Worm (Caenorhabditis elegans) whole organism, early embryonic: ENCODE results near the gene ifta-2.

Source experiments
- B0310.2 ChIP-seq: sonication (generic microtip); optimal IDR thresholded peaks from 2 replicates; lab custom pipeline; 2016; ENCODE audit warnings: mild to moderate bottlenecking, missing genetic modification characterization, missing compliant biosample characterization
- F13C5.2 ChIP-seq: sonication (generic microtip); optimal IDR thresholded peaks from 2 replicates; lab custom pipeline; 2017; ENCODE audit warnings: mild to moderate bottlenecking, missing genetic modification characterization, inconsistent platforms, missing compliant biosample characterization
- aly-1 ChIP-seq: sonication (generic microtip); optimal IDR thresholded peaks from 2 replicates; lab custom pipeline; 2016; ENCODE audit warnings: missing genetic modification characterization, missing compliant biosample characterization
- ama-1 ChIP-seq: fragments of 150-350 bp; optimal IDR thresholded peaks from 2 replicates; lab custom pipeline; 2014
- ceh-13 ChIP-seq: fragments of 200-800 bp; sonication (Bioruptor generic); optimal IDR thresholded peaks from 2 replicates; lab custom pipeline; 2018; ENCODE audit warnings: mild to moderate bottlenecking, missing genetic modification characterization, missing compliant biosample characterization
- ceh-36 ChIP-seq: sonication (generic microtip); optimal IDR thresholded peaks from 2 replicates; lab custom pipeline; 2016; ENCODE audit warnings: missing genetic modification characterization, inconsistent platforms, missing compliant biosample characterization
- ets-7 ChIP-seq: sonication (generic microtip); optimal IDR thresholded peaks from 2 replicates; lab custom pipeline; 2016; ENCODE audit warnings: missing genotype, missing genetic modification characterization, missing compliant biosample characterization
- flt-1 ChIP-seq: fragments of 200-800 bp; sonication (Bioruptor generic); IDR thresholded peaks from 2 replicates; pipeline ENCODE4 v1.3.6; 2022; ENCODE audit warnings: missing genetic modification characterization, missing compliant biosample characterization
- hmbx-1 ChIP-seq: sonication (generic microtip); optimal IDR thresholded peaks from 2 replicates; lab custom pipeline; 2016; ENCODE audit warnings: mild to moderate bottlenecking, missing genetic modification characterization, missing compliant biosample characterization
- hmg-4 ChIP-seq: fragments of 200-800 bp; sonication (Bioruptor generic); optimal IDR thresholded peaks from 2 replicates; lab custom pipeline; 2018; ENCODE audit warnings: mild to moderate bottlenecking, missing genetic modification characterization, missing compliant biosample characterization
- hnd-1 ChIP-seq: sonication (generic microtip); optimal IDR thresholded peaks from 2 replicates; lab custom pipeline; 2016; ENCODE audit warnings: missing genetic modification characterization, missing compliant biosample characterization
- pes-1 ChIP-seq: fragments of 200-800 bp; sonication (Bioruptor generic); IDR thresholded peaks from 2 replicates; pipeline ENCODE4 v1.3.6; 2022; ENCODE audit warnings: missing genetic modification reagents, missing genetic modification characterization, missing compliant biosample characterization
- scrt-1 ChIP-seq: fragments of 200-800 bp; sonication (Bioruptor generic); IDR thresholded peaks from 2 replicates; pipeline ENCODE4 v1.3.6; 2022; ENCODE audit warnings: missing genetic modification characterization, missing compliant biosample characterization
- sea-1 ChIP-seq: fragments of 200-800 bp; sonication (Bioruptor generic); conservative IDR thresholded peaks from 2 replicates; pipeline ENCODE4 v1.3.6; 2022; ENCODE audit warnings: missing genetic modification characterization, missing compliant biosample characterization
- tbx-11 ChIP-seq: fragments of 200-800 bp; sonication (Bioruptor generic); IDR thresholded peaks from 2 replicates; pipeline ENCODE4 v1.3.6; 2022; ENCODE audit warnings: missing genetic modification characterization, missing compliant biosample characterization
- tbx-37 ChIP-seq: fragments of 200-800 bp; sonication (Bioruptor generic); conservative IDR thresholded peaks from 2 replicates; pipeline ENCODE4 v1.3.6; 2022; ENCODE audit warnings: missing genetic modification reagents, missing genetic modification characterization, missing compliant biosample characterization
- tra-4 ChIP-seq: sonication (generic microtip); optimal IDR thresholded peaks from 2 replicates; lab custom pipeline; 2017; ENCODE audit warnings: missing genetic modification characterization, missing compliant biosample characterization

The ifta-2 gene

DNA sequence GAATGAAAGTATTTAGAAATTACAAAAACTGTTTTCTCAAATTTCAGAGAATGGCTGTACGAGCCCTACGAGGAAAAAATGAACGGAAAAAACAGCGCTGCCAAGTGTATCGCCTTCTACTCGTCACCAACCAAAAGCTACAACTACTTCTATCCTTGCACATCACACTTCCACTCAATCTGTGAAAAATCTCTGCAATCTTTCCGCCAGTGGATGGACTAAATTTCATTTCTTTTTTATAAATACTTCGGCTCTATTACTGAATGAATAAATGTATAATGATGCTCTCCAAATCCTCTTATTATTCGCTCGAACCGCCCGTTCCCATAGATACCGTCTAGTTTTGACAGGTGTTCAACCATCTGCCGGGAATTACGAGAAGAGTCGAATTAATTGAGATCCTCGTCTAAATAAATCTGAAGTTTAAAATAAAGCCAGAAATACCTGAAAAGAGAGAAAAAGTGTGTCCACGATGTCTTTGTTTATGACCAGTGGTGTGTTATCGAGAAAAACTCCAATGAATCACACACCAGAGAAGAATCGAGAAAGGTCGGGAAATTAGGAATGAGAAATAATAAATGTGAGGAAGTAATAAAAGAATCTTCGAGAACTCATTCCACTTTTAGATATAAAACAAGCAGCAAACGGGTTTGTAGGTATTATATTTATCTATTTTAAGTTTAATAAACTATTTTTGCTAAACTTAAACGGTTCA is 24.2 kb downstream of the ifta-2 start:
- no peak for TF ChIP-seq tra-4 (tag; lab: Kevin White, UChicago)
- TF ChIP-seq ama-1 (lab: Kevin White, UChicago) = peak; percentile 3

DNA sequence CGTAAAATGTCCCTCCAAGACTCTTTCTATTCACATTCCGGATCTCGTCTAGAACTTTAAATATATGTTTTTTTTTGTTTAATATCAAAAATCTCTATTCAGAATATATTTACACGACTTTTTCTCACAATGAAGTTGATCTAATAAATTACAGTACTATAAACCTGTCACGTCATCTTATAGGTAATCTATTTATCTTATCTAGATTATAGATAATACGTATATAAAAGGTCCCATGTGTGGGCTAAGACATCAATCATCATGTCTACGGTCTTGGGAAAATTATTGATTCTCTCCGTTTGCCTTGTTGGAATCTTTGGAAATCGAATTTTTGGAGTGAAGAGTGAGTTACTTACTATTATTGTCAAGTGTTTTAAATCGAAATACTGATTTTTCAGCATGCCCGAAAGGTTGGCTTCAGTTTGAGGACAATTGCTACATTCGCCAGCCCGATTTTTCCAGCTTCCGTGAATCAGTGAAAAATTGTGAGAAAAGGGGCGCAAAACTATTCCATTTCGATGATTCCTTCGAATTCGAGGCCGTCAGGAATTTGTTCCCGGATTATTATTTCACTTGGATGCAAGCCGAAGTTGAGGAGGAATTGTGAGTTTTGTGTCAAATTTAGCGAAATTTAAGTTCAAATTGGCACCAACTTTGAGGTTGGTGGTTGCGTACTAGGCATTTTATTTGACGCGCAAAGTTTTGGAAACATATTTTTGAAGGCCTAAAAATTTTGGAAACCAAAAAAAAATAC is 25.0 kb downstream of the ifta-2 start, which contains the start of gene clec-196:
clec-196 (plus strand) TSS at position 252 of the 754 bp plus-strand sequence.
- TF ChIP-seq ceh-13 = no peak
- no peak for TF ChIP-seq ama-1 (lab: Kevin White, UChicago)
- TF ChIP-seq aly-1 (tag; lab: Kevin White, UChicago) = no peak
- no peak for TF ChIP-seq pes-1 (GFP tag; lab: Robert Waterston, UW)
- no peak for TF ChIP-seq B0310.2 (tag; lab: Kevin White, UChicago)
- TF ChIP-seq tbx-11 (GFP tag; lab: Robert Waterston, UW) = no peak
- TF ChIP-seq hmg-4 (GFP tag; lab: Kevin White, UChicago) = no peak
- TF ChIP-seq sea-1 (GFP tag; lab: Robert Waterston, UW) = no peak
- no peak for TF ChIP-seq tbx-37 (GFP tag; lab: Robert Waterston, UW)
- TF ChIP-seq scrt-1 (GFP tag; lab: Robert Waterston, UW) = no peak
- no peak for TF ChIP-seq hmbx-1 (tag; lab: Kevin White, UChicago)
- TF ChIP-seq ets-7 (tag; lab: Kevin White, UChicago) = no peak
- no peak for TF ChIP-seq tra-4 (tag; lab: Kevin White, UChicago)
- TF ChIP-seq flt-1 (GFP tag; lab: Robert Waterston, UW) = no peak
- no peak for TF ChIP-seq ceh-36

DNA sequence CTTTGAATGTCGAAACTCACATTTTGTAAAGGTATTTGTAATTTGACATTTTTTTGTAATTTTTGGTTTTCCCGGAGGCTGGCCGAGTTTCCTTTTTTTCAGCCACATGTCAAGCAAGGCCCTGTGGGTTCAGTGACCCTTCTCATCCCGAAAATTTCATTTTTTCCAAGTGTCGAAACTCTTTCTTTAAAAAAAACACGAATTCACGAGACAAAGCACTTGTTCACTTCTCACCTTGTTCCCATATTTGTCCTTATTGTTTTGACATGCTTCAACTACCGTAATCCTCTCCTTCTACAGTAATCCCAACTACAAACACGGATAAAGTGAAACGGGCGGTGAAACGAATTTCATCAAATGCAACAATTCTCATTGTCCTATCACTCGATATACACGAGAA is 26.6 kb downstream of the ifta-2 start, which contains the start of gene lhfp-4:
lhfp-4 (plus strand) TSS at position 301 of the 400 bp plus-strand sequence.
- no peak for TF ChIP-seq sea-1 (GFP tag; lab: Robert Waterston, UW)
- TF ChIP-seq B0310.2 (tag; lab: Kevin White, UChicago) = no peak
- no peak for TF ChIP-seq hnd-1 (tag; lab: Kevin White, UChicago)
- no peak for TF ChIP-seq tbx-37 (GFP tag; lab: Robert Waterston, UW)
- TF ChIP-seq tbx-11 (GFP tag; lab: Robert Waterston, UW) = no peak
- no peak for TF ChIP-seq ama-1 (lab: Kevin White, UChicago)
- no peak for TF ChIP-seq tra-4 (tag; lab: Kevin White, UChicago)
- no peak for TF ChIP-seq ets-7 (tag; lab: Kevin White, UChicago)
- TF ChIP-seq ceh-36 = no peak
- TF ChIP-seq flt-1 (GFP tag; lab: Robert Waterston, UW) = no peak
- TF ChIP-seq hmg-4 (GFP tag; lab: Kevin White, UChicago) = no peak
- TF ChIP-seq ceh-13 = no peak
- TF ChIP-seq F13C5.2 (tag; lab: Kevin White, UChicago) = no peak
- TF ChIP-seq scrt-1 (GFP tag; lab: Robert Waterston, UW) = no peak
- no peak for TF ChIP-seq pes-1 (GFP tag; lab: Robert Waterston, UW)

DNA sequence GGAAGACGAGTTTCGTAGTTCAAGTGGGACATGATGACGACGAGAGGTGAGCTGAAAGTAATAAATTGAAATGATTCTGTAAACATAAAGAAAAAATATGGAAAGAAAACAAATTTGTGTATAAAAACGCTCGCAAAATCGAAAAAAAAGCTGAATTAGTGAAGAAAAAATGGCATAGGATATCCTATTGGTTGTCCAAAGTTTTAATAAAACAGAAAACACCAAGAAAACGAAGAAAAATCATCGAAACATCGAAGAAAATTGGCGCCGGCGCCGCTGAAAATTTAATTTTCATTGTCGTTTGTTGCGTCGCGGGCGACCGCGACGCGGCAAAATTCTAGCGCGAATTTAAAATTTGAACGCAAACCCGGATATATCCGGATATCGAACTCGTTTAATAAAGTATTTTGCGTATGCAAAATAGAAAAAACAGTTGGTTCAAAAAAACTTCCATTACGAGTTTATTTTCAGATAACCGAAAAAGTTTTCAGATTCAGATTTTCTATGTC is 28.2 kb downstream of the ifta-2 start, which contains the start of gene gln-5:
gln-5 (minus strand) TSS at position 51 of the 509 bp plus-strand sequence.
- TF ChIP-seq sea-1 (GFP tag; lab: Robert Waterston, UW) (no peak), hmbx-1 (tag; lab: Kevin White, UChicago) (no peak), ceh-36 (no peak), ets-7 (tag; lab: Kevin White, UChicago) (no peak), tra-4 (tag; lab: Kevin White, UChicago) (no peak), ceh-13 (no peak), F13C5.2 (tag; lab: Kevin White, UChicago) (no peak), hmg-4 (GFP tag; lab: Kevin White, UChicago) (no peak), aly-1 (tag; lab: Kevin White, UChicago) (no peak), tbx-37 (GFP tag; lab: Robert Waterston, UW) (no peak), scrt-1 (GFP tag; lab: Robert Waterston, UW) (no peak), tbx-11 (GFP tag; lab: Robert Waterston, UW) (no peak), hnd-1 (tag; lab: Kevin White, UChicago) (no peak), flt-1 (GFP tag; lab: Robert Waterston, UW) (no peak), ama-1 (lab: Kevin White, UChicago) (no peak)

DNA sequence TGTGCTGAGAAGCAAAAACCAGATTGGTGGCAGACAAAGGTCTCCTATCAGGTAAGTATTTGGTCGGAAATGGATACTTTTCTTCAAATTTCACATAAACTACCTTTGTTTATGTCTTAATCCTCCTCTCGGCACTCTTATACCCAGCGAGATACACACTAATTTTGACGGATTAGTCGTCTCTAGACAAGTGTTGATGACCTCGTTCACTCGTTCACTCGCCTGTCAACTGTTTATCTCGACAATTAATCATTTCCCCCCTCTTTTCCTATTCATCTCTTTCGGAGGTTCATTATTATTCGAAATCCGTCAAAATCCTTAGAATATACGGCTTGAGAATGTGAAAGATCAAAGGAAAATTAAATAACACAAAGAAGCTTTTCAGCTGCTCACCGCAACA is 32.1 kb downstream of the ifta-2 start:
- TF ChIP-seq hmbx-1 (tag; lab: Kevin White, UChicago) (no peak), tbx-11 (GFP tag; lab: Robert Waterston, UW) (no peak), ceh-36 (peak; percentile 20)

DNA sequence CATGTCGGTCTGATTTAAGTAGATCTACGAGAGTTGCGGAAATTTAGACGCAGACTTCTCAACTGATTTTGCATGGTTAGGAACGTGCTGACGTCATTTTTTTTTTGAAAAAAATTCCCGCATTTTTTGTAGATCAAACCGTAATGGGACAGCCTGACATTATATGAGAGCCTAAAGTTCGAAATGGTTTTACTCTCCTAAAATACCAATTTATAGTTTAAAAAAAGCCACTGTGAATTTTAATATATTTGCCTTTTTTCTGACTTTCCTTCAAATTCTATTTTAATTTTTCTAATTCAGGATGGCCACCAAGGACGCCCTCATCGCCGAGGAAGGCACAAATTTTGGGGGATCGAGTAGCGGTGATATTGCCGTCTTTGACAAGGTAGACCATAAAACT is 32.8 kb downstream of the ifta-2 start, which contains the start of gene atgp-1:
atgp-1 (plus strand) TSS at position 301 of the 400 bp plus-strand sequence.
- TF ChIP-seq hmbx-1 (tag; lab: Kevin White, UChicago) (no peak), tbx-11 (GFP tag; lab: Robert Waterston, UW) (no peak), tra-4 (tag; lab: Kevin White, UChicago) (no peak), aly-1 (tag; lab: Kevin White, UChicago) (no peak), hmg-4 (GFP tag; lab: Kevin White, UChicago) (no peak), flt-1 (GFP tag; lab: Robert Waterston, UW) (no peak), ets-7 (tag; lab: Kevin White, UChicago) (no peak), tbx-37 (GFP tag; lab: Robert Waterston, UW) (no peak), B0310.2 (tag; lab: Kevin White, UChicago) (no peak), scrt-1 (GFP tag; lab: Robert Waterston, UW) (no peak), ama-1 (lab: Kevin White, UChicago) (no peak), sea-1 (GFP tag; lab: Robert Waterston, UW) (no peak), ceh-36 (no peak), ceh-13 (no peak)
